Worm (Caenorhabditis elegans) whole organism, mixed stage, embryonic: ENCODE measurements around the gene evl-14.

Source experiments
- M03D4.4 ChIP-seq: sonication (generic microtip); optimal IDR thresholded peaks from 2 replicates; lab custom pipeline; 2017; ENCODE audit warnings: mild to moderate bottlenecking, missing genetic modification characterization, missing compliant biosample characterization
- bed-3 ChIP-seq: fragments of 200-800 bp; sonication (Bioruptor generic); optimal IDR thresholded peaks from 3 replicates; lab custom pipeline; 2018; ENCODE audit warnings: mild to moderate bottlenecking, missing genetic modification characterization, moderate library complexity, missing compliant biosample characterization
- ceh-39 ChIP-seq: fragments of 150-350 bp; optimal IDR thresholded peaks from 2 replicates; lab custom pipeline; 2014; ENCODE audit warnings: missing biosample characterization, missing genetic modification characterization
- ceh-43 ChIP-seq: fragments of 200-800 bp; sonication (Bioruptor generic); optimal IDR thresholded peaks from 2 replicates; lab custom pipeline; 2018; ENCODE audit warnings: mild to moderate bottlenecking, missing genetic modification characterization, moderate library complexity, missing compliant biosample characterization
- ces-1 ChIP-seq: fragments of 150-350 bp; optimal IDR thresholded peaks from 2 replicates; lab custom pipeline; 2014; ENCODE audit warnings: missing biosample characterization, missing genetic modification reagents, missing genetic modification characterization
- cnd-1 ChIP-seq: fragments of 200-800 bp; sonication (Bioruptor generic); optimal IDR thresholded peaks from 2 replicates; lab custom pipeline; 2018; ENCODE audit warnings: mild to moderate bottlenecking, missing genetic modification characterization, missing compliant biosample characterization
- drap-1 ChIP-seq: fragments of 200-800 bp; sonication (Bioruptor generic); optimal IDR thresholded peaks from 3 replicates; lab custom pipeline; 2018; ENCODE audit warnings: mild to moderate bottlenecking, missing genetic modification characterization, missing compliant biosample characterization
- elt-3 ChIP-seq: fragments of 150-350 bp; optimal IDR thresholded peaks from 2 replicates; lab custom pipeline; 2014; ENCODE audit warnings: missing biosample characterization, missing genetic modification characterization
- flh-1 ChIP-seq: fragments of 200-800 bp; sonication (Bioruptor generic); optimal IDR thresholded peaks from 2 replicates; lab custom pipeline; 2018; ENCODE audit warnings: mild to moderate bottlenecking, missing genetic modification characterization, moderate library complexity, missing compliant biosample characterization
- ham-2 ChIP-seq: fragments of 200-800 bp; sonication (Bioruptor generic); optimal IDR thresholded peaks from 2 replicates; lab custom pipeline; 2018; ENCODE audit warnings: mild to moderate bottlenecking, missing genetic modification characterization, missing compliant biosample characterization
- hlh-1 ChIP-seq: fragments of 150-350 bp; optimal IDR thresholded peaks from 2 replicates; lab custom pipeline; 2014; ENCODE audit warnings: missing biosample characterization, missing genetic modification reagents, missing genetic modification characterization
- lin-13 ChIP-seq: fragments of 150-350 bp; optimal IDR thresholded peaks from 2 replicates; lab custom pipeline; 2014; ENCODE audit warnings: missing biosample characterization, missing genetic modification characterization
- lsy-2 ChIP-seq: fragments of 150-350 bp; optimal IDR thresholded peaks from 2 replicates; lab custom pipeline; 2014; ENCODE audit warnings: missing biosample characterization, missing genetic modification characterization
- mab-5 ChIP-seq: fragments of 150-350 bp; optimal IDR thresholded peaks from 2 replicates; lab custom pipeline; 2014; ENCODE audit warnings: missing biosample characterization, missing genetic modification characterization
- mls-2 ChIP-seq: sonication (generic microtip); optimal IDR thresholded peaks from 2 replicates; lab custom pipeline; 2016; ENCODE audit warnings: mild to moderate bottlenecking, missing genetic modification characterization, moderate library complexity, missing compliant biosample characterization
- nhr-237 ChIP-seq: fragments of 150-350 bp; optimal IDR thresholded peaks from 2 replicates; lab custom pipeline; 2014; ENCODE audit warnings: missing biosample characterization, missing genetic modification characterization
- nhr-28 ChIP-seq: fragments of 150-350 bp; optimal IDR thresholded peaks from 2 replicates; lab custom pipeline; 2014; ENCODE audit warnings: missing biosample characterization, missing genetic modification characterization
- nhr-76 ChIP-seq: sonication (generic microtip); optimal IDR thresholded peaks from 2 replicates; lab custom pipeline; 2017; ENCODE audit warnings: missing biosample characterization, missing genetic modification characterization
- pha-4 ChIP-seq: fragments of 150-350 bp; optimal IDR thresholded peaks from 2 replicates; lab custom pipeline; 2018; ENCODE audit warnings: missing biosample characterization, missing genetic modification reagents, missing genetic modification characterization
- sptf-1 ChIP-seq: sonication (generic microtip); optimal IDR thresholded peaks from 2 replicates; lab custom pipeline; 2017; ENCODE audit warnings: mild to moderate bottlenecking, missing genetic modification characterization, moderate library complexity, missing compliant biosample characterization
- tbx-8 ChIP-seq: fragments of 200-800 bp; sonication (Bioruptor generic); optimal IDR thresholded peaks from 2 replicates; lab custom pipeline; 2018; ENCODE audit warnings: mild to moderate bottlenecking, missing genetic modification characterization, moderate library complexity, missing compliant biosample characterization
- unc-39 ChIP-seq: fragments of 150-350 bp; optimal IDR thresholded peaks from 2 replicates; lab custom pipeline; 2014; ENCODE audit warnings: missing biosample characterization, missing genetic modification characterization
- unc-62 ChIP-seq: fragments of 150-350 bp; optimal IDR thresholded peaks from 2 replicates; lab custom pipeline; 2014; ENCODE audit warnings: missing biosample characterization, missing genetic modification reagents, missing genetic modification characterization
- zip-8 ChIP-seq: fragments of 150-350 bp; optimal IDR thresholded peaks from 2 replicates; lab custom pipeline; 2014; ENCODE audit warnings: missing biosample characterization, missing genetic modification characterization

evl-14 gene

DNA sequence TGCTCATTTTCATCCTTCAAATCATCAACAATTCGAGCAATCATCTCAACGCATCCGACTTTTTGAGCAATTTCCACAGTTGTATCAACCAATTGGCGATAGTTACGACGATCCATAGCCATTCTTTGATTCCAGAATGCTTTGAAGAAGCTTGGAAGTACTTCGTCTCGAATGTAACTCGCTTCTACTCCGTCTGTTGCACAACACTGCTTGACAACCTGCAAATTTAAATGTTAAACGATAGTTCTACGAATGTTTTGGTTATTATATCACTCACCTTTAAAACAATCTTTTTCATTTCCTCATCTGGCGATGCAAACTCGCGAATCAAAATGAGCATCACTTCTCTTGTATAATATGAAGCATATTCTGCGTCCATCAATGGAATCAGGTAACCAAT is 47.0 kb downstream of the evl-14 start:
- TF ChIP-seq M03D4.4 (tag; lab: Kevin White, UChicago) (no peak), elt-3 (tag; lab: Kevin White, UChicago) (no peak), sptf-1 (tag; lab: Kevin White, UChicago) (no peak), ceh-39 (tag; lab: Kevin White, UChicago) (no peak), mls-2 (tag; lab: Kevin White, UChicago) (no peak), mab-5 (tag; lab: Kevin White, UChicago) (no peak), bed-3 (no peak), unc-39 (no peak), ces-1 (GFP tag; lab: Kevin White, UChicago) (no peak)

DNA sequence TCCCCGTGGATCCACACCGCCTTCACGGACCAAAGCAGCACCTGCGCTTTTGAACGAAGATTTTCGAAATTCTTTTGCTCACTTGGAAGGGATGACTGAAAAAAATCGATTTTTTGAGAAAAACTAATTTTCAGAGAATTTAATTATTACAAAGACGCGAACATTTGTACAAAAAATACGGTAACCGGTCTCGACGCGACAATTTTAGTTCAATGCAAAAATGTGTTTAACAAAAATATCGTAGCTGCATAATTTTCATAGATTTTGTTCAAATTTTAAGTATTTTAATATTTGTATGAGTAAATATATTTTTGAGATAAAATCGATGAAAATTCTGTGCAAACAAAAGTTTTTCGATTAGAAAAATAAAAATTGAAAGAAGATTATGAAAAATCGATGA is 49.9 kb downstream of the evl-14 start, which contains the start of gene T08A11.1:
TSS of gene T08A11.1 (minus strand) at position 101 of the 400 bp plus-strand sequence.
- TF ChIP-seq flh-1 (no peak), drap-1 (GFP tag; lab: Kevin White, UChicago) (no peak), M03D4.4 (tag; lab: Kevin White, UChicago) (no peak), ces-1 (GFP tag; lab: Kevin White, UChicago) (no peak), cnd-1 (tag; lab: Kevin White, UChicago) (no peak), ceh-39 (tag; lab: Kevin White, UChicago) (no peak), pha-4 (tag; lab: Kevin White, UChicago) (no peak), zip-8 (no peak), bed-3 (no peak), ceh-43 (no peak), nhr-237 (no peak)

DNA sequence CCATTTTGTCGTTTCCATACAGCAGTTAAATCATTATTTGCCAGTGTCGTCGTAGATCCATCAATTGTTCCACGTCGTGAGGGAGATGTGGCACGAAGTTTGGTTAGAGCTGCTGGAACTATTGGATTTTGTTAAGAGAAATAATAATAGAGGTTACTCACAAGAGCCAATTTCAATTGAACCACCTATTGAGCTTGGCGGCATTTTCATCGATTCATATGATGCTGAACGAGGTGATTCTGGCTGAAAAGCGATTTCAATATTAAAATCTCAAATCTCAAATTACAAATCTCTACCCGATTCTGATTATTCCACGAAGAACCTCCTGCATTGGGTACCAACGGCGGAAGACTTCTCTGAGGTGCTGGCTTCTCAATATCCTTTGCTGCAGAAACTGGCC is 55.0 kb downstream of the evl-14 start:
- TF ChIP-seq ceh-43, result no peak
- no peak for TF ChIP-seq tbx-8 (GFP tag; lab: Kevin White, UChicago)
- no peak for TF ChIP-seq bed-3
- TF ChIP-seq ham-2, result no peak
- no peak for TF ChIP-seq M03D4.4 (tag; lab: Kevin White, UChicago)
- no peak for TF ChIP-seq unc-62 (GFP tag; lab: Kevin White, UChicago)
- TF ChIP-seq nhr-28 (tag; lab: Kevin White, UChicago), result no peak
- no peak for TF ChIP-seq nhr-76 (tag; lab: Kevin White, UChicago)
- TF ChIP-seq zip-8, result no peak
- no peak for TF ChIP-seq hlh-1 (tag; lab: Kevin White, UChicago)
- TF ChIP-seq lin-13, result no peak
- no peak for TF ChIP-seq cnd-1 (tag; lab: Kevin White, UChicago)
- no peak for TF ChIP-seq sptf-1 (tag; lab: Kevin White, UChicago)
- no peak for TF ChIP-seq elt-3 (tag; lab: Kevin White, UChicago)
- TF ChIP-seq lsy-2, result no peak
- TF ChIP-seq mab-5 (tag; lab: Kevin White, UChicago), result no peak
- no peak for TF ChIP-seq pha-4 (tag; lab: Kevin White, UChicago)
